Worm (Caenorhabditis elegans) whole organism, young adult: ENCODE data around the gene dhs-17.

Experiments
- ceh-79 ChIP-seq: sonication (generic microtip); optimal IDR thresholded peaks from 2 replicates; lab custom pipeline; 2017; ENCODE audit warnings: mild to moderate bottlenecking, missing genetic modification characterization, missing compliant biosample characterization
- let-607 ChIP-seq, 2 experiments: fragments of 200-800 bp in 1 of 2; sonication (Bioruptor generic) in 1 of 2; sonication (generic microtip) in 1 of 2; optimal IDR thresholded peaks; 2 replicates each; lab custom pipeline; 2016 to 2018; ENCODE audit warnings: mild to moderate bottlenecking in 2 of 2, missing compliant biosample characterization in 2 of 2, missing genetic modification characterization in 2 of 2, moderate library complexity in 2 of 2, missing genotype in 1 of 2
- nfya-1 ChIP-seq: sonication (generic microtip); optimal IDR thresholded peaks from 2 replicates; lab custom pipeline; 2017; ENCODE audit warnings: antibody characterized with exemption, missing compliant biosample characterization, missing genetic modification characterization, borderline replicate concordance; ENCODE audit not compliant: insufficient read depth

DNA sequence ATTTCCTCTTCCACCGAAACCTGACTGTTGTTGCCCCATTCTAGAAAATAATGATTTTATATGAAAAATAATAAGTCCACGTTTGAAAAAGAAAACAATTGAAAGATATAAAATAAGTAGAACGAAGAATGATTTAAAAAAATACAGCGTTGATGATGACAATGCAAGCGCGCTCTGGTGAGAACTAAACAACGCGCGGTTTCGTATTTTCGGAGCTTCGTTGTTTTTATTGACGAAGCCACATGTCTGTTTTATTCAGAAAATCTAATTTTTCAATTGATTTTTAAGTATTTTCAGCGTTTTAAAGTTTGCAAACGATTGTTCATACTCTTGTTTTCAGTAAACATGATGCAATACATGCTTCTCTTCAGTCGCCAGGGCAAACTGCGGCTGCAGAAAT is 17.0 kb downstream of the dhs-17 start, which contains the start of the genes rpt-2 and aps-1:
- TF ChIP-seq nfya-1: no peak
- TF ChIP-seq let-607 (tag; optimal IDR thresholded peaks at IDR 0.05; lab: Kevin White, UChicago): peak in 1 of 2 experiments; percentile 33
- TF ChIP-seq ceh-79 (tag; lab: Kevin White, UChicago): no peak
